Fruit fly (Drosophila melanogaster): ENCODE data around the gene CG11699.

DNA sequence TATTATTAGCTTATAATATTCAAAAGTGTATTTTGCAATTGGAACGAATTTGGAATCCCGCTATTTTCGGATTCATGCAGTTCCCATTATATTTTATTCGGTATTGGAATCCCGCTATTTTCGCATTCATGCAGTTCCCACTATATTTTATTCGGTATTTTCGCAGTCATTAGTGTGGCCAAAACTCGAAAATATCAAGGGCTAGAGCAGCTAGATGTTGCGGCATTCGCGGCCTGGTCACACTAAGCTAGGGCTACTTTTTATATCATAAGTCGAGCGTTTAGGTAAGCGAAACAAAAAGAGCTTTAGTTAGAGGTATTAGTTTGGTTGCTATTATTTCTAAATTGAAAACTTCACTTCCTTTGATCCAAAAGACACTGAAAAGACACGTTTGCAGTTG, 8.4 kb downstream of the CG11699 start:
- no peak for TF ChIP-seq CG1620 (GFP tag; optimal IDR thresholded peaks at IDR 0.05)
- TF ChIP-seq cic (GFP tag; optimal IDR thresholded peaks at IDR 0.05): no peak

Measured in whole organism, adult.